Worm (Caenorhabditis elegans): ENCODE data around the gene metl-18.

DNA sequence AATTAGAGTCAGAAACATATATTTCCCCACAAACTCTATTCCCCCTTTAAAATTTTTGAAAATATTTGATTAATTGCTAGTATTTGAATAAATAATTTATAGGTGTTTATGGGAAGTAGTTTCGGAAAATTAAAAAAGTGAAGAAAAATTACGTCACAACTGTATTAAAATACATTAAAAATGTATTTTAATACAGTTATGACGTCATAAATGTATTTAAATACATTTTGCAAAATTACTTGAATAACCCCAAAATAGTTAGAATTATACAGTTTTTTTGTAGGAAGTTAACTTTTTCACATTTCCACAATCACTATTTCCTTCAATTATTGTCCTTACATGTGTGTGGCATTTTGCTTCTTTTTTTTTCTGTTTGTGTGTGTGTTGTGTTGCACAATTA lies 12.1 kb upstream of the metl-18 start:
- TF ChIP-seq fkh-10 (GFP tag; optimal IDR thresholded peaks at IDR 0.05) (no peak), ceh-19 (GFP tag; optimal IDR thresholded peaks at IDR 0.05) (no peak), ceh-24 (tag; optimal IDR thresholded peaks at IDR 0.05) (no peak), pha-4 (tag; optimal IDR thresholded peaks at IDR 0.05) (no peak), elt-2 (tag; optimal IDR thresholded peaks at IDR 0.05) (no peak), hlh-15 (tag; optimal IDR thresholded peaks at IDR 0.05) (no peak), dmd-4 (tag; optimal IDR thresholded peaks at IDR 0.05; ENCODE audit: borderline replicate concordance) (no peak), pqm-1 (tag; optimal IDR thresholded peaks at IDR 0.05) (no peak), ceh-22 (tag; optimal IDR thresholded peaks at IDR 0.05) (no peak), sox-2 (GFP tag; IDR thresholded peaks at IDR 0.05) (no peak), nfya-1 (tag; optimal IDR thresholded peaks at IDR 0.05) (no peak), nhr-11 (tag; optimal IDR thresholded peaks at IDR 0.05) (no peak), K09A11.1 (tag; optimal IDR thresholded peaks at IDR 0.05; ENCODE audit: insufficient read depth) (no peak), ceh-9 (tag; optimal IDR thresholded peaks at IDR 0.05) (no peak)
